Worm (Caenorhabditis elegans): ENCODE results near the gene irld-66.

DNA sequence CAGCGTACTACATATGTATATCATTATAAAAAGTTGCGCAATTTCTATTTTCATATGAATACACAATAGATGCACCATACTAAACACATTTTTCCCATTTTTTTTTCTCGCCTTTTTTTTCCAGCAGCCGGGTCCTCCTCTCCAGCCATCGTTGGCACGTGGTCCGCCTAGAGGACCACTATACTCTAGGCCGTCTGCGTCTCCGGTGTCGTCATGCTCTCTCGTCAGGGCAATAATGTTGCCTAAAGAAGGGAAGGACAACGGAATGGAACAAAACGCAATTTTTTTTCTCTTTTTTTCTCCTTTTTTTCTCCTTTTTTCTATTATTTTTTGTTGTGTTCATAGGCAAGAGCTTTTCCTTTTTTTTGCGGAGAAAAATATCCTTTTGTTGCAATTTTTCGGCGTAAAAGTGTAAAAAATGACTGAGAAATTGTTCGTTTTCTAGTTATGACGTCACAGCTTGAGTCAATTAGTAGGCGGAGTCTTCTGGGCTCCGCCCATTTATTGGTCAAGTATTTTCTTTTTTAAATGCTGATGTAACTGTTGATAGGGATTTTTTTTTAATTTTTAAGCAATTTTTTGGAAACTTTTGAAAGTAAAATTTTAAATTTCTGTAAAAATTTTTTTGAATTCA lies 22.0 kb upstream of the irld-66 start:
- TF ChIP-seq ceh-32 (tag; optimal IDR thresholded peaks at IDR 0.05; ENCODE audit: poor library complexity) (no peak), dpl-1 (GFP tag; optimal IDR thresholded peaks at IDR 0.05) (no peak), lin-39 (tag; optimal IDR thresholded peaks at IDR 0.05) (no peak), ztf-11 (tag; optimal IDR thresholded peaks at IDR 0.05) (no peak), nhr-42 (GFP tag; IDR thresholded peaks at IDR 0.05) (no peak), daf-12 (tag; optimal IDR thresholded peaks at IDR 0.05) (no peak), F44E2.7 (GFP tag; IDR thresholded peaks at IDR 0.05) (no peak), pha-4 (GFP tag; IDR thresholded peaks at IDR 0.05) (no peak), pha-4 (tag; optimal IDR thresholded peaks at IDR 0.05) (no peak), fkh-10 (GFP tag; optimal IDR thresholded peaks at IDR 0.05) (peak; percentile 92), fos-1 (tag; optimal IDR thresholded peaks at IDR 0.05) (no peak)

Data from whole organism, L4 larva.